Fruit fly (Drosophila melanogaster) whole organism, embryonic: Measurements from ENCODE around the gene park.

Source experiments
- Atf3 ChIP-seq: fragments of 200-800 bp; sonication (Bioruptor generic); optimal IDR thresholded peaks from 3 replicates; lab custom pipeline; 2016; ENCODE audit warnings: missing biosample characterization, missing genetic modification characterization
- CG11247 ChIP-seq: fragments of 200-800 bp; sonication (Bioruptor generic); IDR thresholded peaks from 2 replicates; pipeline ENCODE4 v1.3.6; 2022; ENCODE audit warnings: missing biosample characterization, missing genetic modification characterization
- CG4730 ChIP-seq: fragments of 200-800 bp; sonication (Bioruptor generic); IDR thresholded peaks from 2 replicates; pipeline ENCODE4 v1.3.6; 2022; ENCODE audit warnings: missing biosample characterization, missing genetic modification characterization
- Chrac-16 ChIP-seq: fragments of 200-800 bp; sonication (Bioruptor generic); optimal IDR thresholded peaks from 3 replicates; lab custom pipeline; 2016; ENCODE audit warnings: missing biosample characterization, missing genetic modification characterization
- Dip3 ChIP-seq: fragments of 200-800 bp; sonication (Bioruptor generic); optimal IDR thresholded peaks from 3 replicates; lab custom pipeline; 2016; ENCODE audit warnings: missing biosample characterization, missing genetic modification characterization
- Dll ChIP-seq: fragments of 200-800 bp; sonication (Bioruptor generic); IDR thresholded peaks from 4 replicates; pipeline ENCODE4 v1.3.6; 2022; ENCODE audit warnings: missing biosample characterization, missing genetic modification characterization; ENCODE audit not compliant: partially characterized antibody
- HmgZ ChIP-seq: fragments of 200-800 bp; sonication (Bioruptor generic); optimal IDR thresholded peaks from 2 replicates; lab custom pipeline; 2018; ENCODE audit warnings: missing biosample characterization, mild to moderate bottlenecking, missing genetic modification characterization
- eyg ChIP-seq: fragments of 200-800 bp; sonication (Bioruptor generic); optimal IDR thresholded peaks from 3 replicates; lab custom pipeline; 2016; ENCODE audit warnings: missing biosample characterization, missing genetic modification characterization
- insv ChIP-seq, 2 experiments: fragments of 200-800 bp; sonication (Bioruptor generic); optimal IDR thresholded peaks; 3 replicates each; lab custom pipeline; 2016 to 2018; ENCODE audit warnings: missing biosample characterization in 2 of 2, missing genetic modification characterization in 2 of 2
- sna ChIP-seq: fragments of 200-800 bp; sonication (Bioruptor generic); IDR thresholded peaks from 2 replicates; pipeline ENCODE4 v1.3.6; 2022; ENCODE audit warnings: missing biosample characterization, missing genetic modification characterization; ENCODE audit not compliant: partially characterized antibody
- trem ChIP-seq: fragments of 200-800 bp; optimal IDR thresholded peaks from 3 replicates; lab custom pipeline; 2019; ENCODE audit warnings: missing biosample characterization, mild to moderate bottlenecking, missing genetic modification characterization, moderate library complexity

DNA sequence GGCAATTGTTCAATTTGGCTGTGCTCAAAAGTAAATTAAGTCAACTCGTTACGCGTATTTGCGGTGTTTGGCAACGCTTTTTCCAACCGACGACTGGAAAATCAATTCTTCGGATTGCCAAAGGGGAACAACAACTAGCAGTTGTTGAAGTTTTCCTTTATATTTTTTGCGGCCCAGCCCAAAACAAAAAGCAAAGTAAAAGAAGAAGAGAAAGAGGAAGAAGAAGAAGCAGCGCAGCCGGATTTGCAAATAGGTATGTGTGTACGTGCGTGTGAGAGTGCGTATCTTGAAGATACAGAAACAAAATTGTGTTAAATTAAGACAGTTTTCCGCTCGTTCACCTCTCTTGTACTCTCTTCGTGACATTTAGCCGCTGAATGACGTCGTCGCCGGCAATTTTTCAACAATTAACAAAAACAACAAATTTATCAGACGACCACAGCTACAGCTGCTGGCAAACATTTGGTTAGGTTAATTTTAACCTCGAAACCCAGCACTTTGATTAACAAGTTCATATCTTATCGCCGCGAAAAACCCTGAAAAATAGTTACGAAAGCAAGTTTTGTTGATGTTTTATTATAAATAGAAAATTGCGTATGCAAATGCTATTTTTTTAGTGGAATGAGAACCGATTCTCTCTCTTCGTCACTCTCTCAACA, 20.2 kb downstream of the park start:
- TF ChIP-seq Chrac-16 (no peak), Dip3 (GFP tag; lab: Kevin White, UChicago) (no peak), HmgZ (no peak), insv (GFP tag; optimal IDR thresholded peaks at IDR 0.05; lab: Kevin White, UChicago) (no peak), CG11247 (GFP tag; lab: Robert Waterston, UW) (no peak), CG4730 (GFP tag; lab: Robert Waterston, UW) (no peak), sna (GFP tag; lab: Robert Waterston, UW) (no peak), Dll (GFP tag; lab: Robert Waterston, UW) (no peak), eyg (GFP tag; lab: Kevin White, UChicago) (no peak), trem (tag; lab: Kevin White, UChicago) (no peak), Atf3 (GFP tag; lab: Kevin White, UChicago) (no peak)
